Worm (Caenorhabditis elegans) whole organism, L2 larva: ENCODE results near the gene mob-3.

Experiments
- C34F6.9 ChIP-seq: fragments of 150-350 bp; optimal IDR thresholded peaks from 2 replicates; lab custom pipeline; 2014; ENCODE audit warnings: missing biosample characterization, missing genetic modification characterization
- F13H6.1 ChIP-seq: sonication (generic microtip); optimal IDR thresholded peaks from 2 replicates; lab custom pipeline; 2016; ENCODE audit warnings: missing genetic modification characterization, missing compliant biosample characterization
- R02D3.7 ChIP-seq: fragments of 150-350 bp; optimal IDR thresholded peaks from 2 replicates; lab custom pipeline; 2014; ENCODE audit warnings: missing biosample characterization, missing genetic modification characterization
- Y55F3AM.14 ChIP-seq: fragments of 200-800 bp; sonication (Bioruptor generic); optimal IDR thresholded peaks from 2 replicates; lab custom pipeline; 2018; ENCODE audit warnings: mild to moderate bottlenecking, missing genetic modification characterization, missing compliant biosample characterization
- ZK546.5 ChIP-seq: sonication (generic microtip); optimal IDR thresholded peaks from 2 replicates; lab custom pipeline; 2017; ENCODE audit warnings: missing biosample characterization, missing genetic modification characterization
- aly-2 ChIP-seq: fragments of 150-350 bp; optimal IDR thresholded peaks from 2 replicates; lab custom pipeline; 2014; ENCODE audit warnings: missing biosample characterization, missing genetic modification characterization
- ama-1 ChIP-seq: fragments of 150-350 bp; optimal IDR thresholded peaks from 2 replicates; lab custom pipeline; 2018; ENCODE audit warnings: inconsistent platforms
- blmp-1 ChIP-seq: sonication (generic microtip); optimal IDR thresholded peaks from 2 replicates; lab custom pipeline; 2017; ENCODE audit warnings: missing genetic modification characterization, mild to moderate bottlenecking, missing compliant biosample characterization, antibody characterized with exemption, moderate library complexity; ENCODE audit not compliant: insufficient read depth
- ceh-16 ChIP-seq: fragments of 150-350 bp; optimal IDR thresholded peaks from 2 replicates; lab custom pipeline; 2014; ENCODE audit warnings: missing biosample characterization, missing genetic modification characterization
- ceh-82 ChIP-seq: fragments of 150-350 bp; optimal IDR thresholded peaks from 2 replicates; lab custom pipeline; 2014; ENCODE audit warnings: missing biosample characterization, missing genetic modification characterization
- crh-2 ChIP-seq: sonication (generic microtip); optimal IDR thresholded peaks from 2 replicates; lab custom pipeline; 2017; ENCODE audit warnings: missing biosample characterization, missing genetic modification characterization
- dmd-4 ChIP-seq: sonication (generic microtip); optimal IDR thresholded peaks from 2 replicates; lab custom pipeline; 2017; ENCODE audit warnings: missing biosample characterization, missing genetic modification characterization
- egl-27 ChIP-seq: sonication (generic microtip); optimal IDR thresholded peaks from 3 replicates; lab custom pipeline; 2017; ENCODE audit warnings: missing biosample characterization, missing genetic modification reagents, missing genetic modification characterization
- elt-1 ChIP-seq: fragments of 150-350 bp; optimal IDR thresholded peaks from 2 replicates; lab custom pipeline; 2014; ENCODE audit warnings: missing biosample characterization, missing genetic modification characterization
- lin-11 ChIP-seq: fragments of 150-350 bp; sonication (generic microtip); optimal IDR thresholded peaks from 2 replicates; lab custom pipeline; 2014; ENCODE audit warnings: missing biosample characterization, missing genetic modification characterization, inconsistent platforms, mixed read lengths
- lin-13 ChIP-seq: fragments of 150-350 bp; optimal IDR thresholded peaks from 2 replicates; lab custom pipeline; 2014; ENCODE audit warnings: missing biosample characterization, missing genetic modification reagents, missing genetic modification characterization
- lin-39 ChIP-seq: fragments of 150-350 bp; optimal IDR thresholded peaks from 2 replicates; lab custom pipeline; 2014; ENCODE audit warnings: missing biosample characterization, missing genetic modification reagents, missing genetic modification characterization
- lsy-2 ChIP-seq, 2 experiments: fragments of 150-350 bp in 1 of 2; sonication (generic microtip) in 1 of 2; optimal IDR thresholded peaks; 2 replicates each; lab custom pipeline; 2014 to 2017; ENCODE audit warnings: missing biosample characterization in 2 of 2, missing genetic modification characterization in 2 of 2
- mbf-1 ChIP-seq: sonication (generic microtip); optimal IDR thresholded peaks from 2 replicates; lab custom pipeline; 2017; ENCODE audit warnings: missing biosample characterization, missing genetic modification characterization
- mdl-1 ChIP-seq, 2 experiments: fragments of 150-350 bp in 1 of 2; sonication (generic microtip) in 1 of 2; optimal IDR thresholded peaks; 2 replicates each; lab custom pipeline; 2017; ENCODE audit warnings: missing biosample characterization in 2 of 2, missing genetic modification characterization in 2 of 2
- nhr-12 ChIP-seq: fragments of 150-350 bp; optimal IDR thresholded peaks from 2 replicates; lab custom pipeline; 2014; ENCODE audit warnings: missing biosample characterization, missing genetic modification characterization
- nhr-129 ChIP-seq: fragments of 150-350 bp; optimal IDR thresholded peaks from 2 replicates; lab custom pipeline; 2014; ENCODE audit warnings: missing biosample characterization, missing genetic modification characterization
- nhr-237 ChIP-seq: fragments of 150-350 bp; optimal IDR thresholded peaks from 2 replicates; lab custom pipeline; 2014; ENCODE audit warnings: missing biosample characterization, missing genetic modification characterization
- nhr-25 ChIP-seq: fragments of 150-350 bp; sonication (generic microtip); optimal IDR thresholded peaks from 3 replicates; lab custom pipeline; 2014; ENCODE audit warnings: missing biosample characterization, missing genetic modification characterization
- peb-1 ChIP-seq: fragments of 150-350 bp; optimal IDR thresholded peaks from 2 replicates; lab custom pipeline; 2014; ENCODE audit warnings: missing biosample characterization, missing genetic modification characterization
- sem-4 ChIP-seq: fragments of 150-350 bp; optimal IDR thresholded peaks from 2 replicates; lab custom pipeline; 2014; ENCODE audit warnings: missing biosample characterization, missing genetic modification reagents, missing genetic modification characterization
- sma-3 ChIP-seq: sonication (generic microtip); optimal IDR thresholded peaks from 2 replicates; lab custom pipeline; 2016; ENCODE audit warnings: missing genetic modification reagents, missing genetic modification characterization, missing compliant biosample characterization
- sma-9 ChIP-seq, 2 experiments: fragments of 150-350 bp in 1 of 2; sonication (generic microtip) in 1 of 2; optimal IDR thresholded peaks; 2 replicates each; lab custom pipeline; 2014 to 2016; ENCODE audit warnings: missing genetic modification characterization in 2 of 2, mild to moderate bottlenecking in 1 of 2, missing biosample characterization in 1 of 2, missing compliant biosample characterization in 1 of 2, missing genetic modification reagents in 1 of 2, moderate library complexity in 1 of 2
- snpc-4 ChIP-seq: fragments of 150-350 bp; optimal IDR thresholded peaks from 2 replicates; lab custom pipeline; 2014; ENCODE audit warnings: missing biosample characterization, missing genetic modification characterization
- unc-55 ChIP-seq: fragments of 150-350 bp; sonication (generic microtip); optimal IDR thresholded peaks from 3 replicates; lab custom pipeline; 2014; ENCODE audit warnings: missing biosample characterization, missing genetic modification reagents, missing genetic modification characterization
- unc-62 ChIP-seq: fragments of 150-350 bp; optimal IDR thresholded peaks from 2 replicates; lab custom pipeline; 2014; ENCODE audit warnings: missing biosample characterization, missing genetic modification reagents, missing genetic modification characterization
- ztf-11 ChIP-seq: sonication (generic microtip); optimal IDR thresholded peaks from 2 replicates; lab custom pipeline; 2017; ENCODE audit warnings: missing biosample characterization, missing genetic modification characterization

mob-3 gene

ce11 chrIV:7426055-7426454 is 37.3 kb upstream of the mob-3 start:
- TF ChIP-seq F13H6.1 (tag; lab: Kevin White, UChicago) (peak; percentile 66), nhr-129 (peak; percentile 27), ZK546.5 (tag; lab: Kevin White, UChicago) (no peak), sma-9 (GFP tag; optimal IDR thresholded peaks at IDR 0.05; lab: Kevin White, UChicago) (no peak), sma-9 (tag; optimal IDR thresholded peaks at IDR 0.05; lab: Kevin White, UChicago) (no peak), mdl-1 (tag; optimal IDR thresholded peaks at IDR 0.05; lab: Kevin White, UChicago) (no peak), C34F6.9 (tag; lab: Kevin White, UChicago) (peak; percentile 7)

ce11 chrIV:7424198-7424597 is 35.5 kb upstream of the mob-3 start, which contains the start of gene unc-82:
unc-82 (plus strand) TSS chrIV:7424498.
- TF ChIP-seq ZK546.5 (tag; lab: Kevin White, UChicago) (no peak), lsy-2 (tag; optimal IDR thresholded peaks at IDR 0.05; lab: Kevin White, UChicago) (no peak), unc-62 (GFP tag; lab: Kevin White, UChicago) (no peak), snpc-4 (tag; lab: Kevin White, UChicago) (no peak), ama-1 (no peak), aly-2 (tag; lab: Kevin White, UChicago) (no peak), nhr-129 (no peak), ztf-11 (tag; lab: Kevin White, UChicago) (no peak), crh-2 (tag; lab: Kevin White, UChicago) (no peak), elt-1 (tag; lab: Kevin White, UChicago) (no peak), mbf-1 (tag; lab: Kevin White, UChicago) (no peak), ceh-82 (tag; lab: Kevin White, UChicago) (no peak)

ce11 chrIV:7420913-7421312 is 32.2 kb upstream of the mob-3 start, which contains the start of gene srtx-1:
srtx-1 (plus strand) TSS chrIV:7421213.
- TF ChIP-seq peb-1 (tag; lab: Kevin White, UChicago) (no peak), lin-11 (tag; lab: Kevin White, UChicago) (no peak), sem-4 (no peak)

ce11 chrIV:7418818-7419217 is 30.1 kb upstream of the mob-3 start, which contains the start of gene B0496.6:
B0496.6 (plus strand) TSS chrIV:7419118.
- TF ChIP-seq crh-2 (tag; lab: Kevin White, UChicago) (no peak), unc-55 (no peak), sma-3 (GFP tag; lab: Kevin White, UChicago) (no peak), lsy-2 (tag; optimal IDR thresholded peaks at IDR 0.05; lab: Kevin White, UChicago) (no peak), egl-27 (tag; lab: Kevin White, UChicago) (no peak), ama-1 (no peak), sma-9 (GFP tag; optimal IDR thresholded peaks at IDR 0.05; lab: Kevin White, UChicago) (no peak), sma-9 (tag; optimal IDR thresholded peaks at IDR 0.05; lab: Kevin White, UChicago) (no peak), F13H6.1 (tag; lab: Kevin White, UChicago) (no peak), mdl-1 (tag; optimal IDR thresholded peaks at IDR 0.05; lab: Kevin White, UChicago) (no peak), R02D3.7 (tag; lab: Kevin White, UChicago) (no peak), nhr-25 (tag; lab: Kevin White, UChicago) (no peak)
- TF ChIP-seq, all 48 proteins: peak for 0

ce11 chrIV:7414163-7414562 is 25.4 kb upstream of the mob-3 start:
- TF ChIP-seq ZK546.5 (tag; lab: Kevin White, UChicago) (no peak), unc-55 (peak; percentile 48)
- TF ChIP-seq, all 48 proteins: peak for 1

- TF ChIP-seq ceh-16 (tag; lab: Kevin White, UChicago) (no peak), egl-27 (tag; lab: Kevin White, UChicago) (no peak), nhr-129 (no peak), ceh-82 (tag; lab: Kevin White, UChicago) (no peak), Y55F3AM.14 (GFP tag; lab: Kevin White, UChicago) (no peak), nhr-237 (tag; lab: Kevin White, UChicago) (no peak), snpc-4 (tag; lab: Kevin White, UChicago) (no peak), blmp-1 (no peak)
Measured at ce11 chrIV:7413573-7413972, 24.8 kb upstream of the mob-3 start.

ce11 chrIV:7407301-7407700 is 18.6 kb upstream of the mob-3 start:
- TF ChIP-seq dmd-4 (tag; lab: Kevin White, UChicago) (no peak), lin-39 (no peak), lin-13 (GFP tag; lab: Kevin White, UChicago) (no peak), sem-4 (no peak), ceh-16 (tag; lab: Kevin White, UChicago) (no peak), peb-1 (tag; lab: Kevin White, UChicago) (no peak), nhr-12 (tag; lab: Kevin White, UChicago) (no peak), ceh-82 (tag; lab: Kevin White, UChicago) (no peak), F13H6.1 (tag; lab: Kevin White, UChicago) (no peak), C34F6.9 (tag; lab: Kevin White, UChicago) (no peak), lsy-2 (tag; optimal IDR thresholded peaks at IDR 0.05; lab: Kevin White, UChicago) (no peak), ama-1 (no peak)
